Worm (Caenorhabditis elegans) whole organism, L1 larva: ENCODE results near the gene C08A9.3.

Experiments used
- aly-2 ChIP-seq: fragments of 150-350 bp; optimal IDR thresholded peaks from 2 replicates; lab custom pipeline; 2014; ENCODE audit warnings: missing biosample characterization, missing genetic modification characterization
- lir-3 ChIP-seq: sonication (generic microtip); optimal IDR thresholded peaks from 2 replicates; lab custom pipeline; 2016; ENCODE audit warnings: mild to moderate bottlenecking, missing genetic modification characterization, moderate library complexity, missing compliant biosample characterization; ENCODE audit not compliant: poor library complexity
- nhr-237 ChIP-seq: fragments of 150-350 bp; optimal IDR thresholded peaks from 2 replicates; lab custom pipeline; 2014; ENCODE audit warnings: missing biosample characterization, missing genetic modification characterization

- TF ChIP-seq aly-2 (tag; lab: Kevin White, UChicago), result no peak
- TF ChIP-seq lir-3 (tag; lab: Kevin White, UChicago), result no peak
- TF ChIP-seq nhr-237 (tag; lab: Kevin White, UChicago), result no peak
These were observed 54.5 kb downstream of the C08A9.3 start for ce11 chrX:17038616-17039015.
